Worm (Caenorhabditis elegans): Measurements from ENCODE around the gene T06E4.7.

- TF ChIP-seq Y53G8AR.9 (GFP tag; conservative IDR thresholded peaks at IDR 0.05) (no peak), dpl-1 (GFP tag; optimal IDR thresholded peaks at IDR 0.05) (no peak), nfya-1 (tag; optimal IDR thresholded peaks at IDR 0.05; ENCODE audit: borderline replicate concordance, insufficient read depth) (no peak), F57A8.1 (GFP tag; optimal IDR thresholded peaks at IDR 0.05) (no peak), him-1 (tag; optimal IDR thresholded peaks at IDR 0.05) (no peak)
Observed at ce11 chrV:9583323-9583644, 42.9 kb upstream of the T06E4.7 start, which contains the start of gene K09G1.1.
